Worm (Caenorhabditis elegans): Measurements from ENCODE around the gene gst-36.

DNA sequence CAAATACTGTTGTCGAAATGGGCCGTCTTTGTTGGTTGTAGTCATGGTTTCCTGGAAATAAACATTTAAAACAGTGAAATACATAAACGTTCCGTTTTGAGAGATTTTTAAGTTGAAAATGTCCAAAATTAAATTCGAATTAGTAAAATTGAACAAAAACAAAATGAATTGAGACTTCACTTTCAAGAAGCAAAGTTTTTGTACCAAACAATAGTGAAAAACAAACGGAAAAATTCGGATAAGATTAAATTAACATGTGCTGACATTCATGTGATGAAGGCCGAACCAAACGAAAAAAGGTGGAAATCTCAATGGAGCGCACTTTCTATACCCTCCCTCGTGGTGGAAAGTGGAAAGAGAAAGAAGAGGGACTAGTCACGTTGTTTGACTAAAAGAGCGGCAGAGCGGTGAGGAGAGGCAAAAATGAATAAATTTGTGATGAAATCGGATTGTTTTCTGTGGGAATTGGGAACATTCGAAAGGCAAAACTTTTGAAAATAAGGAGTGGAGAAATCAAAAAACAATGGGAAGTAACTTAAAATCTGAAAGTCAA lies 24.7 kb downstream of the gst-36 start, which contains the start of gene ipla-2:
- no peak for TF ChIP-seq nhr-232 (tag; optimal IDR thresholded peaks at IDR 0.05)
- peak; percentile 6 for TF ChIP-seq nfya-1 (tag; optimal IDR thresholded peaks at IDR 0.05)
- TF ChIP-seq ama-1 (optimal IDR thresholded peaks at IDR 0.05): no peak
- no peak for TF ChIP-seq C38D4.7 (GFP tag; optimal IDR thresholded peaks at IDR 0.05)
- no peak for TF ChIP-seq ref-2 (tag; optimal IDR thresholded peaks at IDR 0.05)
- no peak for TF ChIP-seq ceh-48 (tag; optimal IDR thresholded peaks at IDR 0.05)
- TF ChIP-seq che-1 (tag; optimal IDR thresholded peaks at IDR 0.05): no peak
- TF ChIP-seq C08G9.2 (tag; optimal IDR thresholded peaks at IDR 0.05): no peak
- TF ChIP-seq F13H6.1 (tag; optimal IDR thresholded peaks at IDR 0.05): no peak

Measured in whole organism, late embryonic.